Fruit fly (Drosophila melanogaster): ENCODE results near the gene CG13247.

The CG13247 gene

dm6 chr3L:20401026-20401912 is 31.2 kb downstream of the CG13247 start, which contains the start of gene trbl:
TSS of gene trbl (minus strand) at chr3L:20401609.
- peak; percentile 89 for TF ChIP-seq psq (optimal IDR thresholded peaks at IDR 0.05)
- TF ChIP-seq h (optimal IDR thresholded peaks at IDR 0.05): no peak
- TF ChIP-seq ttk (optimal IDR thresholded peaks at IDR 0.05): no peak
- peak; percentile 92 for TF ChIP-seq insv (optimal IDR thresholded peaks at IDR 0.05)
- TF ChIP-seq Sin3A (optimal IDR thresholded peaks at IDR 0.05): no peak

dm6 chr3L:20402665-20403492 is 32.8 kb downstream of the CG13247 start:
- TF ChIP-seq psq (optimal IDR thresholded peaks at IDR 0.05) (peak; percentile 83), insv (optimal IDR thresholded peaks at IDR 0.05) (no peak)

- TF ChIP-seq Sin3A (optimal IDR thresholded peaks at IDR 0.05) (no peak), psq (optimal IDR thresholded peaks at IDR 0.05) (peak; percentile 45)
Measured at dm6 chr3L:20403493-20404379, 33.6 kb downstream of the CG13247 start.

dm6 chr3L:20404515-20404914 is 34.4 kb downstream of the CG13247 start:
- TF ChIP-seq ttk (optimal IDR thresholded peaks at IDR 0.05) (no peak), insv (optimal IDR thresholded peaks at IDR 0.05) (no peak), h (optimal IDR thresholded peaks at IDR 0.05) (no peak), Sin3A (optimal IDR thresholded peaks at IDR 0.05) (no peak), psq (optimal IDR thresholded peaks at IDR 0.05) (no peak), Myc (optimal IDR thresholded peaks at IDR 0.05) (no peak)

- TF ChIP-seq h (optimal IDR thresholded peaks at IDR 0.05) (no peak), ttk (optimal IDR thresholded peaks at IDR 0.05) (no peak), insv (optimal IDR thresholded peaks at IDR 0.05) (no peak), psq (optimal IDR thresholded peaks at IDR 0.05) (no peak), Sin3A (optimal IDR thresholded peaks at IDR 0.05) (no peak), Myc (optimal IDR thresholded peaks at IDR 0.05) (no peak)
Measured at dm6 chr3L:20405337-20405887, 35.3 kb downstream of the CG13247 start.

- TF ChIP-seq Sin3A (optimal IDR thresholded peaks at IDR 0.05) (no peak), Myc (optimal IDR thresholded peaks at IDR 0.05) (no peak), psq (optimal IDR thresholded peaks at IDR 0.05) (no peak), insv (optimal IDR thresholded peaks at IDR 0.05) (no peak), h (optimal IDR thresholded peaks at IDR 0.05) (no peak), ttk (optimal IDR thresholded peaks at IDR 0.05) (no peak)
Measured at dm6 chr3L:20405971-20406948, 36.1 kb downstream of the CG13247 start.

- no peak for TF ChIP-seq insv (optimal IDR thresholded peaks at IDR 0.05)
- TF ChIP-seq Myc (optimal IDR thresholded peaks at IDR 0.05): no peak
- TF ChIP-seq Sin3A (optimal IDR thresholded peaks at IDR 0.05): no peak
- no peak for TF ChIP-seq ttk (optimal IDR thresholded peaks at IDR 0.05)
- no peak for TF ChIP-seq h (optimal IDR thresholded peaks at IDR 0.05)
- TF ChIP-seq psq (optimal IDR thresholded peaks at IDR 0.05): no peak
Measured at dm6 chr3L:20410345-20410744, 40.2 kb downstream of the CG13247 start, which contains the start of gene CG13248. TSS of gene CG13248 (minus strand) at chr3L:20410566.

dm6 chr3L:20410780-20411179 is 40.7 kb downstream of the CG13247 start:
- TF ChIP-seq psq (optimal IDR thresholded peaks at IDR 0.05) (no peak), ttk (optimal IDR thresholded peaks at IDR 0.05) (no peak), Myc (optimal IDR thresholded peaks at IDR 0.05) (no peak), h (optimal IDR thresholded peaks at IDR 0.05) (no peak), Sin3A (optimal IDR thresholded peaks at IDR 0.05) (no peak), insv (optimal IDR thresholded peaks at IDR 0.05) (no peak)

dm6 chr3L:20413304-20413703 is 43.2 kb downstream of the CG13247 start, which contains the start of gene zye:
TSS of gene zye (plus strand) at chr3L:20413604.
- TF ChIP-seq Myc (optimal IDR thresholded peaks at IDR 0.05) (no peak), Sin3A (optimal IDR thresholded peaks at IDR 0.05) (no peak), h (optimal IDR thresholded peaks at IDR 0.05) (no peak)
